Fruit fly (Drosophila melanogaster): ENCODE measurements around the gene nerfin-1.
A peak's percentile ranks its signal among the peaks of the same experiment; 100 is the strongest.

nerfin-1 gene

DNA sequence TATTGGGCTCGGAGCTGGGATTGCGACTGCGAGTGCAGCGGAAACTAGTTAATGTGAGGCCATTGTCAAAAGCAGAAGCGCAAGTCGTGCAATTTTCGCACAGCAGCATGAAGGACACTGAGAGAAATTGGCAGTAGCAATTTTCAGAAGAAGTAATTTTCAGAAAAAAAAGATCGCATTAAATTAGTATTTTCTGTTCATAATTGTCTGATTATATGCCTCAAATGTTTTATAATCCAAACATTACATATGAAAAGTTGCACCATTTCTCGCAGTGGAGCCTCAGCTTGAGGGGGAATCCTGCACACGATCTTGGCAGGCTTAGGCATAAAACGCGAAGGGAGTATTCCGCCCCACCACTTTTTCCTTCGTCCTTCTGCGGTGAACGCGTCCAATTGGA is 4.5 kb upstream of the nerfin-1 start (continued):
- TF ChIP-seq CG18262 (tag; optimal IDR thresholded peaks at IDR 0.05) (peak; percentile 77), H2.0 (GFP tag; IDR thresholded peaks at IDR 0.05) (peak; percentile 37; the same call in 1 of the 2 replicates), CG31224 (GFP tag; IDR thresholded peaks at IDR 0.05) (no peak), Sry-δ (GFP tag; optimal IDR thresholded peaks at IDR 0.05) (peak; percentile 8), CG15479 (GFP tag; optimal IDR thresholded peaks at IDR 0.05) (no peak), nau (GFP tag; optimal IDR thresholded peaks at IDR 0.05) (no peak), CG4328 (GFP tag; optimal IDR thresholded peaks at IDR 0.05) (no peak), CG3163 (GFP tag; optimal IDR thresholded peaks at IDR 0.05) (no peak), Dbx (GFP tag; IDR thresholded peaks at IDR 0.05) (no peak), CG18764 (GFP tag; optimal IDR thresholded peaks at IDR 0.05) (peak; percentile 21), Meics (GFP tag; optimal IDR thresholded peaks at IDR 0.05) (no peak), CG4617 (GFP tag; optimal IDR thresholded peaks at IDR 0.05; ENCODE audit: borderline replicate concordance) (peak; percentile 2), ara (GFP tag; IDR thresholded peaks at IDR 0.05) (peak; percentile 89), Bteb2 (GFP tag; optimal IDR thresholded peaks at IDR 0.05) (peak; percentile 14), CG6175 (GFP tag; IDR thresholded peaks at IDR 0.05) (no peak), chif (GFP tag; optimal IDR thresholded peaks at IDR 0.05) (peak; percentile 46 to 78), eyg (GFP tag; optimal IDR thresholded peaks at IDR 0.05) (no peak), Chrac-16 (GFP tag; optimal IDR thresholded peaks at IDR 0.05) (peak; percentile 46), sqz (GFP tag; optimal IDR thresholded peaks at IDR 0.05) (peak; percentile 31), schlank (tag; optimal IDR thresholded peaks at IDR 0.05) (no peak), gce (GFP tag; IDR thresholded peaks at IDR 0.05) (peak; percentile 54; the same call in 2 of the 3 replicates), CG2199 (GFP tag; IDR thresholded peaks at IDR 0.05) (no peak), CG32767 (GFP tag; IDR thresholded peaks at IDR 0.05) (no peak), CG15269 (tag; optimal IDR thresholded peaks at IDR 0.05) (peak; percentile 18), inv (GFP tag; IDR thresholded peaks at IDR 0.05; ENCODE audit: partially characterized antibody) (no peak), CG33213 (GFP tag; optimal IDR thresholded peaks at IDR 0.05) (peak; percentile 43), CG3065 (GFP tag; optimal IDR thresholded peaks at IDR 0.05) (peak; percentile 36), NC2β (GFP tag; optimal IDR thresholded peaks at IDR 0.05) (peak; percentile 49), vfl (GFP tag; optimal IDR thresholded peaks at IDR 0.05) (no peak), CG8388 (GFP tag; optimal IDR thresholded peaks at IDR 0.05) (peak; percentile 76), CG1602 (GFP tag; optimal IDR thresholded peaks at IDR 0.05) (peak; percentile 61), CG17568 (GFP tag; optimal IDR thresholded peaks at IDR 0.05) (no peak), pan (optimal IDR thresholded peaks at IDR 0.05) (no peak), pan (GFP tag; optimal IDR thresholded peaks at IDR 0.05 in 1 of 2, IDR thresholded peaks at IDR 0.05 in 1 of 2) (peak in 1 of 2 experiments; percentile 50), chn (GFP tag; optimal IDR thresholded peaks at IDR 0.05) (peak; percentile 41), twi (tag; optimal IDR thresholded peaks at IDR 0.05) (peak; percentile 46), gfzf (GFP tag; optimal IDR thresholded peaks at IDR 0.05) (no peak), CG4404 (GFP tag; IDR thresholded peaks at IDR 0.05) (no peak; the same call in 1 of the 2 replicates), tup (GFP tag; optimal IDR thresholded peaks at IDR 0.05) (no peak), Dip2 (GFP tag; IDR thresholded peaks at IDR 0.05) (no peak), vnd (GFP tag; IDR thresholded peaks at IDR 0.05; ENCODE audit: partially characterized antibody) (no peak), Optix (GFP tag; IDR thresholded peaks at IDR 0.05) (peak; percentile 53; the same call in 1 of the 3 replicates), Dref (GFP tag; IDR thresholded peaks at IDR 0.05) (no peak), bigmax (GFP tag; optimal IDR thresholded peaks at IDR 0.05) (no peak), Sry-β (GFP tag; optimal IDR thresholded peaks at IDR 0.05) (no peak), nerfin-1 (tag; optimal IDR thresholded peaks at IDR 0.05) (no peak), CG6791 (GFP tag; IDR thresholded peaks at IDR 0.05; ENCODE audit: partially characterized antibody) (no peak), ken (GFP tag; IDR thresholded peaks at IDR 0.05) (peak; percentile 55; the same call in 1 of the 3 replicates), dmrt99B (tag; optimal IDR thresholded peaks at IDR 0.05) (peak; percentile 60), GATAe (GFP tag; conservative IDR thresholded peaks at IDR 0.05) (no peak), ro (GFP tag; IDR thresholded peaks at IDR 0.05) (0 out of 2 replicates have a peak, but pooled peaks have one; percentile 23), CG9876 (GFP tag; optimal IDR thresholded peaks at IDR 0.05) (peak; percentile 33)

All from whole organism, embryonic.